Fruit fly (Drosophila melanogaster): ENCODE results near the gene salr.

DNA sequence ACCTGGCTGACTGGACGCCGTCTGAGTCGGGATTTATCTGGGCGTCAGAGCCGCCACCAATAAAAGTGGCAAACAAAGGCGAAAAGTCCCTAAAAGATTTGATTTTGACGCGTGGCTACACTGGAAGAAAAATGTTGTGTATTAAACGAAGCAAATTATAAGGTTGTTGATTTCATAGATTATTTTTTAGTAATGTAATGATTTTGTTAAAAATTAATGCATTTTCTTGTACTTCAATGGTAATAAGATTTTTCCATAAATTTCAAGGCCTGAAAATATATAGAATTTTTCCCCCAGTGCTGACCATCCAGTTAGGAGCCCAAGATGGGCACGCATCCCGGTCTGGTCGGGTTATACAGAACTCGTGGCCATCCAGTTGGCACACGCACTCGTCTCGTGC lies 20.5 kb upstream of the salr start:
- no peak for TF ChIP-seq CG8478 (optimal IDR thresholded peaks at IDR 0.05)
- TF ChIP-seq CTCF (optimal IDR thresholded peaks at IDR 0.05), result no peak
